Worm (Caenorhabditis elegans) whole organism, late embryonic: ENCODE results near the gene Y54G11A.9.

Experiments used
- C38D4.7 ChIP-seq: fragments of 200-800 bp; sonication (Bioruptor generic); optimal IDR thresholded peaks from 2 replicates; lab custom pipeline; 2018; ENCODE audit warnings: mild to moderate bottlenecking, missing genetic modification characterization, moderate library complexity, missing compliant biosample characterization
- ceh-14 ChIP-seq: sonication (generic microtip); optimal IDR thresholded peaks from 2 replicates; lab custom pipeline; 2016; ENCODE audit warnings: missing genotype, missing genetic modification characterization, missing compliant biosample characterization
- ceh-19 ChIP-seq: fragments of 200-800 bp; sonication (Bioruptor generic); optimal IDR thresholded peaks from 2 replicates; lab custom pipeline; 2018; ENCODE audit warnings: mild to moderate bottlenecking, missing genetic modification characterization, missing compliant biosample characterization
- ceh-30 ChIP-seq: fragments of 150-350 bp; optimal IDR thresholded peaks from 2 replicates; lab custom pipeline; 2014; ENCODE audit warnings: missing biosample characterization, missing genetic modification characterization
- dmd-4 ChIP-seq: sonication (generic microtip); optimal IDR thresholded peaks from 2 replicates; lab custom pipeline; 2016; ENCODE audit warnings: borderline replicate concordance, missing genetic modification characterization, missing compliant biosample characterization
- gmeb-2 ChIP-seq: sonication (generic microtip); optimal IDR thresholded peaks from 2 replicates; lab custom pipeline; 2016; ENCODE audit warnings: missing genetic modification characterization, inconsistent platforms, missing compliant biosample characterization
- hlh-13 ChIP-seq: fragments of 200-800 bp; sonication (Bioruptor generic); optimal IDR thresholded peaks from 2 replicates; lab custom pipeline; 2018; ENCODE audit warnings: mild to moderate bottlenecking, missing genetic modification characterization, missing compliant biosample characterization
- mec-3 ChIP-seq: sonication (generic microtip); optimal IDR thresholded peaks from 2 replicates; lab custom pipeline; 2016; ENCODE audit warnings: borderline replicate concordance, missing genetic modification characterization, missing compliant biosample characterization
- odd-2 ChIP-seq: sonication (generic microtip); optimal IDR thresholded peaks from 2 replicates; lab custom pipeline; 2017; ENCODE audit warnings: antibody characterized with exemption, mild to moderate bottlenecking, missing genetic modification characterization, missing compliant biosample characterization
- pag-3 ChIP-seq: sonication (generic microtip); optimal IDR thresholded peaks from 2 replicates; lab custom pipeline; 2016; ENCODE audit warnings: missing compliant biosample characterization, missing genetic modification characterization, borderline replicate concordance
- pqm-1 ChIP-seq: sonication (generic microtip); optimal IDR thresholded peaks from 2 replicates; lab custom pipeline; 2016; ENCODE audit warnings: missing genetic modification characterization, missing compliant biosample characterization
- pros-1 ChIP-seq: fragments of 150-350 bp; optimal IDR thresholded peaks from 2 replicates; lab custom pipeline; 2014; ENCODE audit warnings: missing biosample characterization, missing genetic modification reagents, missing genetic modification characterization
- rnt-1 ChIP-seq: sonication (generic microtip); optimal IDR thresholded peaks from 2 replicates; lab custom pipeline; 2016; ENCODE audit warnings: missing genetic modification characterization, missing compliant biosample characterization

- TF ChIP-seq gmeb-2 (tag; lab: Kevin White, UChicago) (no peak), C38D4.7 (GFP tag; lab: Kevin White, UChicago) (no peak), dmd-4 (tag; lab: Kevin White, UChicago) (no peak), pqm-1 (tag; lab: Kevin White, UChicago) (no peak), hlh-13 (GFP tag; lab: Kevin White, UChicago) (no peak), mec-3 (no peak), odd-2 (tag; lab: Kevin White, UChicago) (no peak), rnt-1 (tag; lab: Kevin White, UChicago) (peak; percentile 21), ceh-19 (no peak), ceh-14 (tag; lab: Kevin White, UChicago) (peak; percentile 17), ceh-30 (tag; lab: Kevin White, UChicago) (no peak), pag-3 (tag; lab: Kevin White, UChicago) (no peak), pros-1 (tag; lab: Kevin White, UChicago) (no peak)
Observed at ce11 chrII:14357936-14358416, 11.7 kb upstream of the Y54G11A.9 start, which contains the start of the genes agl-1 and pfs-2.
